Fruit fly (Drosophila melanogaster): Measurements from ENCODE around the gene CG42588.

CG42588 gene

DNA sequence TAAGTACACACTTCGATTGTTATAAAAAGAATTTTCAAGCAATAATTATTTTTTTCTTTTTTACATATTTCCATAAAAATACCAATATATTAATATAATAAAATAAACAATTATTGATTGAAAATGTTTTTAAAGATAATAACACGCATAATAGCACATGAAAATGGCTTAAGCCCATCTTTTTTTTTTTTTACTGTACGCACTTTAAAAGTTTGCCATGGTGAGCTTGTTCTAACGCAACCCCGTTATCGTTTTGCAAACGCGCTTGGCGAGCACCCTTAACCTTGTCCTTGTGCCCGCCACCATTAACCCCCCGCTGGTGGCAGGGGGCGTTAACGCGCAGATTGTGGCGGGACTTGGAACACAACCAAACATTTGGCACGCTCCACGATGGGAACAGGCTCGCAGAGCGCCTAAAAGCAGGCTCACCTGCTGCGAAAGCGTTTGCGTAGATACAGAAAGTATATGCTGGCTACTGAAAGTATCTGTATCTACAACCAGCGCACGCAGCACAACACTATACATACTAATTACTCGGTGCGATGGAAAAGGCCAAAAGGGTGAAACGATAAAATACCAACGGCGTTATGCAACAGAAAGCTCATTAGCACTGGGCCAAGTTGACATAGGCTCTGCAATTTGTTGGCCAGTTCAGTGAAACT, 19.9 kb downstream of the CG42588 start (continued):
- TF ChIP-seq hkb (optimal IDR thresholded peaks at IDR 0.05) (no peak), hkb (GFP tag; IDR thresholded peaks at IDR 0.05) (no peak), Fer1 (GFP tag; optimal IDR thresholded peaks at IDR 0.05) (no peak), kni (GFP tag; optimal IDR thresholded peaks at IDR 0.05) (peak; percentile 74), CG1792 (GFP tag; optimal IDR thresholded peaks at IDR 0.05) (no peak), Pdp1 (GFP tag; optimal IDR thresholded peaks at IDR 0.05) (peak in 1 of 2 experiments; percentile 97), CG12391 (tag; optimal IDR thresholded peaks at IDR 0.05) (peak; percentile 4), CG10979 (tag; optimal IDR thresholded peaks at IDR 0.05) (no peak), CG18476 (GFP tag; optimal IDR thresholded peaks at IDR 0.05) (no peak), Hmx (GFP tag; optimal IDR thresholded peaks at IDR 0.05) (no peak), CrebB (tag; optimal IDR thresholded peaks at IDR 0.05) (no peak), Drgx (GFP tag; IDR thresholded peaks at IDR 0.05) (no peak), pros (GFP tag; optimal IDR thresholded peaks at IDR 0.05) (no peak), CG12769 (tag; optimal IDR thresholded peaks at IDR 0.05) (peak; percentile 14), esg (GFP tag; conservative IDR thresholded peaks at IDR 0.05) (no peak), dm (GFP tag; optimal IDR thresholded peaks at IDR 0.05) (no peak), fu2 (GFP tag; optimal IDR thresholded peaks at IDR 0.05) (no peak), CG14667 (GFP tag; IDR thresholded peaks at IDR 0.05) (no peak), CG10654 (GFP tag; optimal IDR thresholded peaks at IDR 0.05) (no peak), stc (GFP tag; IDR thresholded peaks at IDR 0.05) (no peak), Mes4 (GFP tag; optimal IDR thresholded peaks at IDR 0.05) (no peak), CG14050 (GFP tag; IDR thresholded peaks at IDR 0.05) (no peak), eyg (GFP tag; optimal IDR thresholded peaks at IDR 0.05) (no peak), CG15479 (GFP tag; optimal IDR thresholded peaks at IDR 0.05) (no peak), Deaf1 (tag; optimal IDR thresholded peaks at IDR 0.05) (no peak), sens (GFP tag) (no peak), Trl (optimal IDR thresholded peaks at IDR 0.05) (no peak), Trl (GFP tag; optimal IDR thresholded peaks at IDR 0.05) (no peak), CG4360 (GFP tag; IDR thresholded peaks at IDR 0.05) (0 out of 2 replicates have a peak, but pooled peaks have one; percentile 40), CG7839 (tag; optimal IDR thresholded peaks at IDR 0.05) (no peak), Meics (GFP tag; optimal IDR thresholded peaks at IDR 0.05) (no peak), MESR4 (GFP tag; optimal IDR thresholded peaks at IDR 0.05) (no peak), Oaz (GFP tag; IDR thresholded peaks at IDR 0.05) (no peak), CG13894 (tag; optimal IDR thresholded peaks at IDR 0.05) (peak; percentile 41), jumu (GFP tag; optimal IDR thresholded peaks at IDR 0.05) (no peak), CG3726 (GFP tag; IDR thresholded peaks at IDR 0.05) (no peak), ftz-f1 (GFP tag; optimal IDR thresholded peaks at IDR 0.05) (peak; percentile 77), CG14014 (GFP tag; IDR thresholded peaks at IDR 0.05) (no peak), phol (tag; optimal IDR thresholded peaks at IDR 0.05) (no peak), sna (GFP tag; IDR thresholded peaks at IDR 0.05; ENCODE audit: partially characterized antibody) (no peak), CG5180 (GFP tag; optimal IDR thresholded peaks at IDR 0.05) (peak; percentile 5), lov (optimal IDR thresholded peaks at IDR 0.05) (no peak), lov (GFP tag; IDR thresholded peaks at IDR 0.05) (no peak), CG2120 (GFP tag; optimal IDR thresholded peaks at IDR 0.05) (no peak), Mrtf (GFP tag; IDR thresholded peaks at IDR 0.05) (no peak), zfh1 (GFP tag; IDR thresholded peaks at IDR 0.05) (no peak), Fer3 (tag; optimal IDR thresholded peaks at IDR 0.05) (no peak), Dbx (GFP tag; IDR thresholded peaks at IDR 0.05) (0 out of 3 replicates have a peak, but pooled peaks have one; percentile 38), Doc3 (GFP tag; IDR thresholded peaks at IDR 0.05; ENCODE audit: partially characterized antibody) (no peak), CG4707 (GFP tag; optimal IDR thresholded peaks at IDR 0.05) (no peak), CG8478 (optimal IDR thresholded peaks at IDR 0.05) (no peak), Ada2b (GFP tag; IDR thresholded peaks at IDR 0.05) (0 out of 2 replicates have a peak, but pooled peaks have one; percentile 31)
